Worm (Caenorhabditis elegans): ENCODE results near the gene slfl-4.
"Not testable (repeated sequence)": the region's sequence is repeated elsewhere in the genome, so short reads cannot be mapped to it uniquely, and the experiment has no call there.

DNA sequence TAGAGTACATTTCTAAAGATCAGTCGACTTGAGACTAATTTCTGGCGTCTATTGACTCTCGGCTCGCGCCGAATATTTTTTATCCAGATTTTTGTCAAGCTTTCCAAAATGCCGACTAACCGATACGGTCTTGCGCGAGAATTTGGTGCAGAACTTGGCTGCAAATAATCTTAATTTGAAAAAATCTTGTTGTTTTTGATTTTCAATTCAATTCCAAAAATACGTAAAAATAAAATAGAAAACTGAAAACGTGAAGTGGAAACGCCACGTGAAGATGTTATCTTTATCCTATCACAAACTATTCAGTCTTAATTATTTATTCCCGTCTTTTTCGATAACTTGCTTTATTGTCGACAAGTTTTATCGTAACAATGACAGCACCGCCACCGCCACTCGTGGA is 15.9 kb upstream of the slfl-4 start, which contains the start of gene ttbk-2.1:
- TF ChIP-seq med-1 (GFP tag; optimal IDR thresholded peaks at IDR 0.05; ENCODE audit: insufficient read depth); ztf-23 (GFP tag; IDR thresholded peaks at IDR 0.05); klf-2 (GFP tag; conservative IDR thresholded peaks at IDR 0.05); T22C8.4 (GFP tag; IDR thresholded peaks at IDR 0.05); ref-1 (GFP tag; conservative IDR thresholded peaks at IDR 0.05); ztf-29 (GFP tag; IDR thresholded peaks at IDR 0.05); flt-1 (GFP tag; IDR thresholded peaks at IDR 0.05); cog-1 (tag; optimal IDR thresholded peaks at IDR 0.05): not testable (repeated sequence)
